Worm (Caenorhabditis elegans): ENCODE data around the gene Y105C5B.9.

DNA sequence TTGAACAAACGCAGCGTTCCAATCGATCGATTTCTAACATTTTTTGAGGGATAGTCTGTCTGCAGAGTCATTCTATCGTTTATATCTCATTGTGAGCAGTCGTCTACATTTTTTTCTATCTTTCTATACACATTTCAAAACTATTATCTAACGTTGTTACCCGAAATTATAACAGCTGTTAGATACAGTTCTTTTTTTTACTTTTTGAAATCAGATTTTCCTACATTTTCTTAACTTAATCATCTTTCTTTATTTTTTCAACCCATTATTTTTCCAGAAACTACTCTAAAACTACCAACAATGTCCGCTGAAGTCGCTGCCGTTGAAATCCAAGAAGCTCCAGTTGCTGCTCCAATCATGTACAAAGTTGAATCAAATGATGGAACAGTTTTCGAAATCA, 16.1 kb downstream of the Y105C5B.9 start, which contains the start of gene skr-10:
- TF ChIP-seq unc-39 (tag; optimal IDR thresholded peaks at IDR 0.05) (no peak), ztf-11 (tag; optimal IDR thresholded peaks at IDR 0.05) (no peak), mab-5 (tag; optimal IDR thresholded peaks at IDR 0.05) (no peak), zip-8 (tag; optimal IDR thresholded peaks at IDR 0.05) (no peak), nhr-237 (tag; optimal IDR thresholded peaks at IDR 0.05) (no peak), elt-1 (tag; optimal IDR thresholded peaks at IDR 0.05; ENCODE audit: borderline replicate concordance, insufficient read depth) (no peak), lin-13 (tag; optimal IDR thresholded peaks at IDR 0.05) (no peak)

Measured in whole organism, mixed stage, embryonic.